Worm (Caenorhabditis elegans) whole organism, L2 larva: ENCODE measurements around the gene fbxa-197.

Source experiments
- C34F6.9 ChIP-seq: fragments of 150-350 bp; optimal IDR thresholded peaks from 2 replicates; lab custom pipeline; 2014; ENCODE audit warnings: missing biosample characterization, missing genetic modification characterization
- F13H6.1 ChIP-seq: sonication (generic microtip); optimal IDR thresholded peaks from 2 replicates; lab custom pipeline; 2016; ENCODE audit warnings: missing genetic modification characterization, missing compliant biosample characterization
- R02D3.7 ChIP-seq: fragments of 150-350 bp; optimal IDR thresholded peaks from 2 replicates; lab custom pipeline; 2014; ENCODE audit warnings: missing biosample characterization, missing genetic modification characterization
- Y55F3AM.14 ChIP-seq: fragments of 200-800 bp; sonication (Bioruptor generic); optimal IDR thresholded peaks from 2 replicates; lab custom pipeline; 2018; ENCODE audit warnings: mild to moderate bottlenecking, missing genetic modification characterization, missing compliant biosample characterization
- ZK546.5 ChIP-seq: sonication (generic microtip); optimal IDR thresholded peaks from 2 replicates; lab custom pipeline; 2017; ENCODE audit warnings: missing biosample characterization, missing genetic modification characterization
- alr-1 ChIP-seq: fragments of 150-350 bp; optimal IDR thresholded peaks from 2 replicates; lab custom pipeline; 2014; ENCODE audit warnings: missing biosample characterization, missing genetic modification characterization
- blmp-1 ChIP-seq: sonication (generic microtip); optimal IDR thresholded peaks from 2 replicates; lab custom pipeline; 2017; ENCODE audit warnings: missing genetic modification characterization, mild to moderate bottlenecking, missing compliant biosample characterization, antibody characterized with exemption, moderate library complexity; ENCODE audit not compliant: insufficient read depth
- crh-2 ChIP-seq: sonication (generic microtip); optimal IDR thresholded peaks from 2 replicates; lab custom pipeline; 2017; ENCODE audit warnings: missing biosample characterization, missing genetic modification characterization
- dmd-4 ChIP-seq: sonication (generic microtip); optimal IDR thresholded peaks from 2 replicates; lab custom pipeline; 2017; ENCODE audit warnings: missing biosample characterization, missing genetic modification characterization
- elt-3 ChIP-seq: sonication (generic microtip); optimal IDR thresholded peaks from 2 replicates; lab custom pipeline; 2017; ENCODE audit warnings: missing biosample characterization, missing genetic modification characterization
- fos-1 ChIP-seq: fragments of 150-350 bp; optimal IDR thresholded peaks from 2 replicates; lab custom pipeline; 2014; ENCODE audit warnings: missing biosample characterization, missing genetic modification characterization
- gmeb-1 ChIP-seq: fragments of 150-350 bp; optimal IDR thresholded peaks from 2 replicates; lab custom pipeline; 2014; ENCODE audit warnings: missing biosample characterization, missing genetic modification characterization
- lin-13 ChIP-seq: fragments of 150-350 bp; optimal IDR thresholded peaks from 2 replicates; lab custom pipeline; 2014; ENCODE audit warnings: missing biosample characterization, missing genetic modification reagents, missing genetic modification characterization
- lin-39 ChIP-seq: fragments of 150-350 bp; optimal IDR thresholded peaks from 2 replicates; lab custom pipeline; 2014; ENCODE audit warnings: missing biosample characterization, missing genetic modification reagents, missing genetic modification characterization
- lsy-2 ChIP-seq, 2 experiments: fragments of 150-350 bp in 1 of 2; sonication (generic microtip) in 1 of 2; optimal IDR thresholded peaks; 2 replicates each; lab custom pipeline; 2014 to 2017; ENCODE audit warnings: missing biosample characterization in 2 of 2, missing genetic modification characterization in 2 of 2
- mab-5 ChIP-seq: fragments of 150-350 bp; optimal IDR thresholded peaks from 2 replicates; lab custom pipeline; 2014; ENCODE audit warnings: missing biosample characterization, missing genetic modification characterization
- mbf-1 ChIP-seq: sonication (generic microtip); optimal IDR thresholded peaks from 2 replicates; lab custom pipeline; 2017; ENCODE audit warnings: missing biosample characterization, missing genetic modification characterization
- nhr-10 ChIP-seq: sonication (generic microtip); optimal IDR thresholded peaks from 2 replicates; lab custom pipeline; 2017; ENCODE audit warnings: missing biosample characterization, missing genetic modification characterization
- nhr-11 ChIP-seq: fragments of 150-350 bp; optimal IDR thresholded peaks from 2 replicates; lab custom pipeline; 2014; ENCODE audit warnings: missing biosample characterization, missing genetic modification characterization
- nhr-12 ChIP-seq: fragments of 150-350 bp; optimal IDR thresholded peaks from 2 replicates; lab custom pipeline; 2014; ENCODE audit warnings: missing biosample characterization, missing genetic modification characterization
- nhr-129 ChIP-seq: fragments of 150-350 bp; optimal IDR thresholded peaks from 2 replicates; lab custom pipeline; 2014; ENCODE audit warnings: missing biosample characterization, missing genetic modification characterization
- nhr-21 ChIP-seq: fragments of 150-350 bp; optimal IDR thresholded peaks from 2 replicates; lab custom pipeline; 2014; ENCODE audit warnings: missing biosample characterization, missing genetic modification characterization
- nhr-23 ChIP-seq: fragments of 150-350 bp; optimal IDR thresholded peaks from 2 replicates; lab custom pipeline; 2014; ENCODE audit warnings: missing biosample characterization, missing genetic modification reagents, missing genetic modification characterization
- nhr-237 ChIP-seq: fragments of 150-350 bp; optimal IDR thresholded peaks from 2 replicates; lab custom pipeline; 2014; ENCODE audit warnings: missing biosample characterization, missing genetic modification characterization
- nhr-25 ChIP-seq: fragments of 150-350 bp; sonication (generic microtip); optimal IDR thresholded peaks from 3 replicates; lab custom pipeline; 2014; ENCODE audit warnings: missing biosample characterization, missing genetic modification characterization
- nhr-6 ChIP-seq: fragments of 150-350 bp; optimal IDR thresholded peaks from 2 replicates; lab custom pipeline; 2014; ENCODE audit warnings: missing biosample characterization, missing genetic modification characterization
- peb-1 ChIP-seq: fragments of 150-350 bp; optimal IDR thresholded peaks from 2 replicates; lab custom pipeline; 2014; ENCODE audit warnings: missing biosample characterization, missing genetic modification characterization
- sem-4 ChIP-seq: fragments of 150-350 bp; optimal IDR thresholded peaks from 2 replicates; lab custom pipeline; 2014; ENCODE audit warnings: missing biosample characterization, missing genetic modification reagents, missing genetic modification characterization
- skn-1 ChIP-seq: sonication (generic microtip); optimal IDR thresholded peaks from 2 replicates; lab custom pipeline; 2017; ENCODE audit warnings: missing biosample characterization, missing genetic modification characterization
- sma-3 ChIP-seq: sonication (generic microtip); optimal IDR thresholded peaks from 2 replicates; lab custom pipeline; 2016; ENCODE audit warnings: missing genetic modification reagents, missing genetic modification characterization, missing compliant biosample characterization
- sma-9 ChIP-seq, 2 experiments: fragments of 150-350 bp in 1 of 2; sonication (generic microtip) in 1 of 2; optimal IDR thresholded peaks; 2 replicates each; lab custom pipeline; 2014 to 2016; ENCODE audit warnings: missing genetic modification characterization in 2 of 2, mild to moderate bottlenecking in 1 of 2, missing biosample characterization in 1 of 2, missing compliant biosample characterization in 1 of 2, missing genetic modification reagents in 1 of 2, moderate library complexity in 1 of 2
- snpc-4 ChIP-seq: fragments of 150-350 bp; optimal IDR thresholded peaks from 2 replicates; lab custom pipeline; 2014; ENCODE audit warnings: missing biosample characterization, missing genetic modification characterization
- unc-39 ChIP-seq: fragments of 150-350 bp; optimal IDR thresholded peaks from 2 replicates; lab custom pipeline; 2014; ENCODE audit warnings: missing biosample characterization, missing genetic modification characterization
- unc-55 ChIP-seq: fragments of 150-350 bp; sonication (generic microtip); optimal IDR thresholded peaks from 3 replicates; lab custom pipeline; 2014; ENCODE audit warnings: missing biosample characterization, missing genetic modification reagents, missing genetic modification characterization
- unc-62 ChIP-seq: fragments of 150-350 bp; optimal IDR thresholded peaks from 2 replicates; lab custom pipeline; 2014; ENCODE audit warnings: missing biosample characterization, missing genetic modification reagents, missing genetic modification characterization
- ztf-1 ChIP-seq: fragments of 200-800 bp; sonication (Bioruptor generic); conservative IDR thresholded peaks from 2 replicates; pipeline ENCODE4 v1.3.6; 2022; ENCODE audit warnings: missing genetic modification characterization, missing compliant biosample characterization
- ztf-11 ChIP-seq: sonication (generic microtip); optimal IDR thresholded peaks from 2 replicates; lab custom pipeline; 2017; ENCODE audit warnings: missing biosample characterization, missing genetic modification characterization
- ztf-4 ChIP-seq: fragments of 150-350 bp; optimal IDR thresholded peaks from 2 replicates; lab custom pipeline; 2014; ENCODE audit warnings: missing biosample characterization, missing genetic modification characterization

Gene fbxa-197

DNA sequence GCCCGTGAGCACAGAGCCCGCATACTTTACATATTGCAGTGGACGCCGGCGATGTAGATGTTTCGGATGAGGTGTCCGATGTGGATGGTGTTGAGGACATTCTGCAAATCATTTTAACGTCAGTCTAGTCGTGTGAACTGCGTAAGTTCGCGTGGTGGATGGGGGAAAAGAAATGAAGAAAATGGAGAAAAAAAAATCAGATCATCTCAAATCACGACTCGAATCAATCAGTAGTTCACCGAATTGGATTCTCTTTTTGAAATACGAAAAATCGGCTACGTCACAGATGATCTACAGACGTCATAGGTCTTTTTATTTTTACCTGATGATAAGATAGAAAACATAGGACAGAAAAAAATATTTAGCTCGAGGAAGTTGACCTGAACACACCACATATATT, 8.8 kb downstream of the fbxa-197 start, which contains the start of gene nhr-102:
nhr-102 (minus strand) TSS at position 101 of the 400 bp plus-strand sequence.
- TF ChIP-seq elt-3 (tag; lab: Kevin White, UChicago) (no peak), mab-5 (no peak), sem-4 (no peak), F13H6.1 (tag; lab: Kevin White, UChicago) (no peak), nhr-11 (no peak), gmeb-1 (tag; lab: Kevin White, UChicago) (no peak), snpc-4 (tag; lab: Kevin White, UChicago) (no peak), nhr-25 (tag; lab: Kevin White, UChicago) (no peak), mbf-1 (no peak), R02D3.7 (tag; lab: Kevin White, UChicago) (no peak), nhr-129 (no peak), C34F6.9 (tag; lab: Kevin White, UChicago) (no peak), peb-1 (no peak), ztf-4 (tag; lab: Kevin White, UChicago) (no peak), nhr-23 (no peak), unc-62 (GFP tag; lab: Kevin White, UChicago) (no peak), sma-9 (GFP tag; optimal IDR thresholded peaks at IDR 0.05; lab: Kevin White, UChicago) (no peak), sma-9 (tag; optimal IDR thresholded peaks at IDR 0.05; lab: Kevin White, UChicago) (no peak), ztf-11 (tag; lab: Kevin White, UChicago) (no peak), lin-39 (tag; lab: Kevin White, UChicago) (no peak), alr-1 (no peak)

ce11 chrV:15879508-15879907, 12.0 kb downstream of the fbxa-197 start, which contains the start of gene nhr-84:
Gene nhr-84, minus strand, starts transcription at chrV:15879608.
- no peak for TF ChIP-seq alr-1
- no peak for TF ChIP-seq peb-1
- TF ChIP-seq dmd-4 (tag; lab: Kevin White, UChicago), result no peak
- no peak for TF ChIP-seq fos-1 (tag; lab: Kevin White, UChicago)
- no peak for TF ChIP-seq ZK546.5 (tag; lab: Kevin White, UChicago)
- no peak for TF ChIP-seq lin-13
- TF ChIP-seq mab-5, result no peak
- no peak for TF ChIP-seq ztf-1 (GFP tag; lab: Robert Waterston, UW)
- TF ChIP-seq unc-55 (GFP tag; lab: Kevin White, UChicago), result no peak
- no peak for TF ChIP-seq crh-2 (tag; lab: Kevin White, UChicago)
- no peak for TF ChIP-seq nhr-12 (tag; lab: Kevin White, UChicago)
- no peak for TF ChIP-seq F13H6.1 (tag; lab: Kevin White, UChicago)
- TF ChIP-seq blmp-1 (tag; lab: Kevin White, UChicago), result no peak
- TF ChIP-seq sma-3 (GFP tag; lab: Kevin White, UChicago), result no peak
- no peak for TF ChIP-seq lsy-2 (tag; optimal IDR thresholded peaks at IDR 0.05; lab: Kevin White, UChicago)

- no peak for TF ChIP-seq ztf-11 (tag; lab: Kevin White, UChicago)
- TF ChIP-seq Y55F3AM.14 (GFP tag; lab: Kevin White, UChicago), result peak; percentile 1
- no peak for TF ChIP-seq nhr-237 (tag; lab: Kevin White, UChicago)
- TF ChIP-seq ztf-1 (GFP tag; lab: Robert Waterston, UW), result no peak
- TF ChIP-seq fos-1 (tag; lab: Kevin White, UChicago), result peak; percentile 76
- TF ChIP-seq sma-9 (GFP tag; optimal IDR thresholded peaks at IDR 0.05; lab: Kevin White, UChicago), result peak; percentile 20
- TF ChIP-seq sma-9 (tag; optimal IDR thresholded peaks at IDR 0.05; lab: Kevin White, UChicago), result no peak
- TF ChIP-seq, all 48 proteins: peak for 3
Observed at ce11 chrV:15880033-15880432, 12.6 kb downstream of the fbxa-197 start.

DNA sequence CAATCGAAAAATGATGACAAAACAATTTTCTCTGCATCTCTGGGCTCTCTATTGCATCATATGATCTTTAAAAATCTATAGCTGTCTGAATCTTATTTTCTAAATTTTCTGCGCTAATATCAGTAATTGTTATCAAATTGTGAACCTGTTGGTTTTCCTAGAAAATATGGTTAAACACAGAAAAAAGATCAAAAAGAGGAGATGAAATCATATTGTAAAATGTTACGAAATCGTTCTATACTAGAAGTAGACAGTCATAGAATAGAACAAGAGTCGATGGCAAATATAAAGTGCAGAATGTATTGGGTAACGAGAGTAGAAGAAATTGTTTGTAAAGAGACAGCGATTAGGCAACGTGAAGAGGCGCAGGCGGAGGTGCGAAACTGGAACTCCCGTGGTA, 13.2 kb downstream of the fbxa-197 start:
- TF ChIP-seq C34F6.9 (tag; lab: Kevin White, UChicago) (peak; percentile 73), sma-9 (GFP tag; optimal IDR thresholded peaks at IDR 0.05; lab: Kevin White, UChicago) (peak; percentile 10), sma-9 (tag; optimal IDR thresholded peaks at IDR 0.05; lab: Kevin White, UChicago) (no peak), lin-13 (peak; percentile 19), nhr-25 (tag; lab: Kevin White, UChicago) (peak; percentile 47), F13H6.1 (tag; lab: Kevin White, UChicago) (peak; percentile 57), nhr-21 (tag; lab: Kevin White, UChicago) (peak; percentile 57), sma-3 (GFP tag; lab: Kevin White, UChicago) (peak; percentile 54), nhr-129 (peak; percentile 94), crh-2 (tag; lab: Kevin White, UChicago) (peak; percentile 79), fos-1 (tag; lab: Kevin White, UChicago) (peak; percentile 85), gmeb-1 (tag; lab: Kevin White, UChicago) (peak; percentile 25), nhr-10 (no peak), nhr-237 (tag; lab: Kevin White, UChicago) (no peak), ZK546.5 (tag; lab: Kevin White, UChicago) (no peak), unc-39 (tag; lab: Kevin White, UChicago) (no peak), nhr-6 (tag; lab: Kevin White, UChicago) (peak; percentile 14), blmp-1 (tag; lab: Kevin White, UChicago) (peak; percentile 5), skn-1 (tag; lab: Kevin White, UChicago) (peak; percentile 98), unc-55 (GFP tag; lab: Kevin White, UChicago) (peak; percentile 57), lsy-2 (tag; optimal IDR thresholded peaks at IDR 0.05; lab: Kevin White, UChicago) (peak in 1 of 2 experiments; percentile 9)
